Fruit fly (Drosophila melanogaster) whole organism: Measurements from ENCODE around the gene CG33309.

Source experiments
- CG8478 ChIP-seq: fragments of >200 bp; optimal IDR thresholded peaks from 2 replicates; lab custom pipeline; 2018; ENCODE audit warnings: inconsistent platforms
- Dll ChIP-seq: fragments of >200 bp; optimal IDR thresholded peaks from 2 replicates; lab custom pipeline; 2017
- EcR ChIP-seq, 2 experiments: fragments of >200 bp; optimal IDR thresholded peaks; 2 replicates each; lab custom pipeline; 2017; ENCODE audit warnings: missing biosample characterization in 2 of 2, missing genetic modification characterization in 2 of 2, missing genetic modification reagents in 2 of 2
- pan ChIP-seq: fragments of >200 bp; optimal IDR thresholded peaks from 2 replicates; lab custom pipeline; 2017
- psq ChIP-seq: fragments of >200 bp; optimal IDR thresholded peaks from 2 replicates; lab custom pipeline; 2017
- usp ChIP-seq: fragments of >200 bp; optimal IDR thresholded peaks from 2 replicates; lab custom pipeline; 2017; ENCODE audit warnings: missing biosample characterization, missing genetic modification characterization, mixed read lengths

CG33309 gene

DNA sequence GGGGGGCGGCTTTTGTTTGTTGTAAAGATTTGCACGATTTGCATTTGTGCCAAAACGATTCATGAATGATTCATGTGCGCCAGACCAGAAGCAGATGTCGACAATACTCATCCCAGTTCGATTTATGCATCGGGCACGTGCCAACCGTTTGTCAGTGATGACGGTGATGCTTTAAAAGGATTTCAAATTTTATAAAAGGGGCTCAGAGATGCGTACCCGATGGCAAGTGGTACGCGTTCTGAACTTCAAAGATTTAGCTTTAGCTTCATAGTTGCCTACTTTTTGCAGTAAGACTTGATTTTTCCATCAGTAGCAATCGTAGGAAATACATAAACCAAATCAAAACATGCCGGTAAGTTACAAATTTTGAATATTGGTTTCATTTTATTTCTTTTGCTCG, at the start of gene CG33309:
CG33309 (plus strand) TSS at position 301 of the 400 bp plus-strand sequence.
- no peak for TF ChIP-seq EcR (GFP tag; optimal IDR thresholded peaks at IDR 0.05; lab: Kevin White, UChicago)
- no peak for TF ChIP-seq pan (lab: Kevin White, UChicago)
- TF ChIP-seq usp (GFP tag; lab: Kevin White, UChicago): no peak
- no peak for TF ChIP-seq psq
- TF ChIP-seq CG8478: no peak
- TF ChIP-seq Dll (lab: Kevin White, UChicago): no peak

DNA sequence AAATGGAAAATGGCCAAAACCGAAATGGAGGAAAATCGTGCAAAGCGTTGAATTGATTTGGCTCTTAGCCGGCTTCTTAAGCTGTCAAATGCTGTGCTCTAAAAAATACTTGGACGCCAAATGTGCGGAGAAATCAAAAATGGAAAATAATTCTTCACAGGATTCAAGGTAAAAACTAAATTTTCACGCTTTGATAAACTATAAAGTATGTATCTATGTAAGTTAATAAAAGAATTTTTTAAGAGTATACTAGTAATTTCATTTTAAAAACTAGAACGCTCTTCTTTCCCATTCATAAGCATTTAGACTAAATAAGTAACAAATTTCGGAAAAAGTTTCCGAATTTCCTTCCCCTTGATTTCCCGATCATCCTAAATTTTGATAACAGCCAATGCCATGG, 48.1 kb upstream of the CG33309 start, which contains the start of gene CSN1a:
CSN1a (plus strand) TSS at position 301 of the 400 bp plus-strand sequence.
- TF ChIP-seq usp (GFP tag; lab: Kevin White, UChicago) (no peak), CG8478 (no peak), psq (no peak), Dll (lab: Kevin White, UChicago) (no peak), EcR (GFP tag; optimal IDR thresholded peaks at IDR 0.05; lab: Kevin White, UChicago) (no peak)

DNA sequence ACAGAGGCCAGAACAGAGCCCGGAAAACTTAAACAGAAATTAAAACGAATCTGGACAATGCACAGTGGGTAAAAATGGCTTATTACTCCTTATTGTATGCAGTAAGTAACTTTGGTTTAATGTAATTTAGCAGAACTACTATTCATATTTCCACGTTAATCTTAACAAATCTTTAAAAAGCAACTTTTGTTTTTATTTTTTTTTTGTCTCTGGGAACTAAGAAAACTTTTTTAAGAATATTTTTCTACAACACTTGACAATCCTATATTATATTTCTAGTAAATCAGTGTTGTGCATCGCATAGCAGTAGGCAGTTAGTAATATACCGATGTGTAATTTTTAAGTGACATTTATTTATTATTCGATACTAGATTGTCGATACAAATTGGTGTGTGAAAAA, 45.0 kb upstream of the CG33309 start, which contains the start of gene CG4701:
CG4701 (plus strand) TSS at position 301 of the 400 bp plus-strand sequence.
- TF ChIP-seq pan (lab: Kevin White, UChicago): no peak
- TF ChIP-seq CG8478: no peak
- no peak for TF ChIP-seq usp (GFP tag; lab: Kevin White, UChicago)
- TF ChIP-seq EcR (GFP tag; optimal IDR thresholded peaks at IDR 0.05; lab: Kevin White, UChicago): no peak
- TF ChIP-seq Dll (lab: Kevin White, UChicago): no peak
- no peak for TF ChIP-seq psq

DNA sequence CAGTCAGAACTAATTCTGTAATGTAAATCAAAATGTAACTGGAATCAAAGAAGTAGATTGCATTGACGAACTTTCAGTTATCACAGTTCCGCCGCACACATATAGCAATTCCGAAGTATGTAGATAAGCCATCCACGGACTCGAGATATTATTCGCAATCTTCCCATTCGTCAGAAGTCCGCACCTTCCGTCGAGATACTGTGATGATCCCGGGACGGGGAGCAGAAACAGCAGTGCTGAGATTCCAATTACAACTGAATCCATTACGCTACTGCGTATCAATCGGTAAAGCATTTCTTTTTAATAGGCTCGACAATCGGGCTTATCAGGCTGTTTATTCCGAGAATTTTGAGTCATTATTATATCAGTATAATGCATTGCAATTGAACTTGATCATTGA, 35.8 kb upstream of the CG33309 start, which contains the start of gene CG4650:
CG4650 (minus strand) TSS at position 269 of the 400 bp plus-strand sequence.
- TF ChIP-seq psq (no peak), CG8478 (no peak), usp (GFP tag; lab: Kevin White, UChicago) (no peak), EcR (GFP tag; optimal IDR thresholded peaks at IDR 0.05; lab: Kevin White, UChicago) (no peak), pan (lab: Kevin White, UChicago) (no peak), Dll (lab: Kevin White, UChicago) (no peak)

DNA sequence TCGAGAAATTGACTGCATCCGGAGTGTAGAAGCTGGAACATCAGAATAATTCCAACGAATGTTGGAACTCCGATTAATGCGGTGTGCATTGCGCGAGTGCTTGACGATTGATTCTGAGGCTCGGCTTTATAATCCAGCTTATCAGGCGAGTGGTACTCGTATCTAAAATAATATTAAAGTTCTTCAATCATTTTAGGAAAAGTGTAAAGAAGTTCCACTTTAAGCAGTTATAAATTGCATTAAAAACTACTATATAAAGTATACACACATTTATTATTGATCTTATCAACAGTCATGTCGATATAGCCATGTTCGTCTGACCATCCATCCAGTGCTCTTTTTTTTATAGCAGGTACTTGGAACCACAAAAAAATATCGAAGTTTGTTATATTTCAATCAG, 26.1 kb upstream of the CG33309 start, which contains the start of gene CG18636:
CG18636 (minus strand) TSS at position 101 of the 400 bp plus-strand sequence.
- TF ChIP-seq usp (GFP tag; lab: Kevin White, UChicago) (no peak), CG8478 (no peak), Dll (lab: Kevin White, UChicago) (no peak), psq (no peak), EcR (GFP tag; optimal IDR thresholded peaks at IDR 0.05; lab: Kevin White, UChicago) (no peak), pan (lab: Kevin White, UChicago) (no peak)

DNA sequence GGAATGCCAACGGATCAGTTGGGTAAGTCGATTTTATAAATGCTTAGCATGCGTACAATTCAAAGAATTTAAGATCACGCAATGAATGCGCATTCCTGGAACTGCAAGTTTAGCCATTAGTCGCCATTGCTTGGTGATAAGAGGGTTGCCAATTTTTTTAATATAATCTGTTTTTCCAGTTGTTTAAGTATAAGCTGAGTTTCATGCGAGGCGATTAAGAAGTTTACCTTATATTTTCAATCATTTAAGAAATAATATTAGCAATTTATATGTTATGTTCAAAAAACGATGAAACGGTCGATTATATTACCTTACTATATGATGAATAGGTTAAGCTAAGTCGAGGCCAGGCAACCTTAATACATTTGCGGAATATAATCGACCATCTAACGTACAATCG, 14.0 kb upstream of the CG33309 start, which contains the start of gene CG18420:
CG18420 (minus strand) TSS at position 101 of the 400 bp plus-strand sequence.
- TF ChIP-seq pan (lab: Kevin White, UChicago) (no peak), EcR (GFP tag; optimal IDR thresholded peaks at IDR 0.05; lab: Kevin White, UChicago) (no peak), CG8478 (no peak), psq (no peak), Dll (lab: Kevin White, UChicago) (no peak), usp (GFP tag; lab: Kevin White, UChicago) (no peak)

DNA sequence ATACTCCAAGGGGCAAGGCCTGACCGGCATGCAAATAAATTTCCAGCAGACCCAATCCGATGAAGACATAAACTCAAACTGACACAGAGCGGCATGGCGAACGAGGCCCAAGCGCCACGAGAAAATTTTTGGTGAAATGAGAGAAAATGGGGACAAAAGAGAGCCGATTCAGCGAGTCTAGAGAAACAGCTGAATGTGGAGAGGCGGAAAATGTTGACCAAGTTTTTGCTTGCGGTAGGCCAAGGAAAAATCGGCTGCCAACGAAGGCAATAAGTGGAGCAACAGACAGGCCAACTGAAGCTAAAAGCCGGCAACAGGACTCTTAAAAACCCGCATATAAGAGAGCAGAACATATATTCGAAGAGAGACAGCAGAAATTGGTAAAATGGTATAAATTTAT, 13.0 kb upstream of the CG33309 start:
- TF ChIP-seq CG8478 (no peak), usp (GFP tag; lab: Kevin White, UChicago) (no peak), EcR (GFP tag; optimal IDR thresholded peaks at IDR 0.05; lab: Kevin White, UChicago) (no peak), psq (no peak), Dll (lab: Kevin White, UChicago) (no peak), pan (lab: Kevin White, UChicago) (no peak)

DNA sequence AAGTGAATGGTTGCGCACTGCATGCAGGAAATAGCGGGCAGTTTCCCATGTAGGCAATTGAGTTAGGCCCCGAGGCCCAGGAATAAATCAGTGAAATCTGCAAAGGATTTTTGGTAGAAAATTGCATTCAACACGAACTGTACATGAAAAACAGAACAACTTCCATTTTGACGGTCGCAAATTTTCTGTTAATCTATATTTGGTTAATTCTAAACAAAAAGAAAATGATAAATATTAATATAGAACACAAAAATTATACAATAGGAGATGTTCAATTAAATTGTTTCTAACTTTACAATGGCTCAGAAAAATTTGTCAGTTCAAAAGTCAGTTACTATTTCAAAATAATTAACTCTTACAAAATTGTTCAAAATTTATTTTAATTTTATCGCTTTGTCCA, 8.5 kb upstream of the CG33309 start, which contains the start of gene CG33308:
CG33308 (plus strand) TSS at position 301 of the 400 bp plus-strand sequence.
- TF ChIP-seq psq (no peak), pan (lab: Kevin White, UChicago) (no peak), CG8478 (no peak), EcR (GFP tag; optimal IDR thresholded peaks at IDR 0.05; lab: Kevin White, UChicago) (no peak), Dll (lab: Kevin White, UChicago) (no peak), usp (GFP tag; lab: Kevin White, UChicago) (no peak)

DNA sequence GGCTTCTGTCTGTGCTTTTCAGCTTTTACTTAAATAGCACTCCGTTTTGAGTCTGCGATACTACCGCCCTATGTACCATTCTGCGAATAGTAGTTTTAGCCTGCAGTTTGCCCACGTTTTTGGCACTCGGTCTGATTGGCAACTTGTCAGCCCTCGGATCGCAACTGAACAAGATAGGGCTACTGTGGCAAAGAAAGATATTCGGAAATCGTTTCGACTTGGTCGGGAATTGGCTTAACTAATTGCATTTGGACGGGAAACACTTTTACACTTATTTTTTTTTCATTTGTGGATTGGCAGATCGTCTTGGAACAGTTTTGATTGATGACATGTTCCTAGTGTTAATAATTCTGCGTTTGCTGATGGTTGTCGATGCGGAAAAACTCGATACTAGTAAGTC, 31.5 kb downstream of the CG33309 start, which contains the start of gene CG42682:
CG42682 (plus strand) TSS at position 301 of the 400 bp plus-strand sequence.
- TF ChIP-seq pan (lab: Kevin White, UChicago) (no peak), EcR (GFP tag; optimal IDR thresholded peaks at IDR 0.05; lab: Kevin White, UChicago) (no peak), CG8478 (no peak), psq (no peak), usp (GFP tag; lab: Kevin White, UChicago) (no peak), Dll (lab: Kevin White, UChicago) (no peak)

DNA sequence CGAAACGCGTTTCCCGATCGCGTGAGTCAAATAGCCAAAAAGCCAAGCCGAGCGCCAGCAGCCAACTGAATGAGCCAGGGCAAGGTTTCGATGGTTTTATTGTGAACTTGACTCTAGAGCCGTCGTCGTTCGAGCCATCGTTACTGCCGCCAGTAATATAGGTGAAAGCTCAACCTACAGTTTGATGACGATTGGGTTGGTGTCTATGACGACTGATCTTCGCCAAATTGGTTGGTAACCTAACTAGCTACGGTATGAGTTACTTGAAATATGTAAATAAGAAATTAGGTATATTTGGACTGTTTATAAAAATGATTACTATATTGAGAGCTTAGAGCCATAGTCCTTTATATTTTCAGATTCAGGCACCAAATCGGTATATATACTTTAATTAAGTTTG, 41.1 kb downstream of the CG33309 start, which contains the start of gene CG15279:
CG15279 (minus strand) TSS at position 72 of the 400 bp plus-strand sequence.
- TF ChIP-seq psq (no peak), Dll (lab: Kevin White, UChicago) (no peak), CG8478 (no peak), pan (lab: Kevin White, UChicago) (no peak), EcR (GFP tag; optimal IDR thresholded peaks at IDR 0.05; lab: Kevin White, UChicago) (no peak), usp (GFP tag; lab: Kevin White, UChicago) (no peak)
